Fruit fly (Drosophila melanogaster): Measurements from ENCODE around the gene COX8.

- TF ChIP-seq Gug (GFP tag; IDR thresholded peaks at IDR 0.05) (no peak), CG11294 (GFP tag; IDR thresholded peaks at IDR 0.05) (no peak), Met (GFP tag; optimal IDR thresholded peaks at IDR 0.05) (no peak), CG10631 (GFP tag; optimal IDR thresholded peaks at IDR 0.05) (no peak), vri (GFP tag; optimal IDR thresholded peaks at IDR 0.05) (no peak), net (GFP tag; optimal IDR thresholded peaks at IDR 0.05) (no peak), Hr4 (GFP tag; optimal IDR thresholded peaks at IDR 0.05) (no peak), fkh (GFP tag; optimal IDR thresholded peaks at IDR 0.05) (no peak), CG15336 (GFP tag; IDR thresholded peaks at IDR 0.05) (no peak), CG6808 (GFP tag; optimal IDR thresholded peaks at IDR 0.05) (no peak), svp (GFP tag) (no peak), eg (GFP tag; IDR thresholded peaks at IDR 0.05) (no peak), CG8319 (GFP tag; optimal IDR thresholded peaks at IDR 0.05) (no peak)
These were observed 15.5 kb upstream of the COX8 start, which contains the start of gene Wnk for dm6 chr3L:21554752-21555151.
